Worm (Caenorhabditis elegans) whole organism, midembryonic: ENCODE data around the gene Y73B3A.1.
"Not testable (repeated sequence)": the region's sequence is repeated elsewhere in the genome, so short reads cannot be mapped to it uniquely, and the experiment has no call there.

Experiments
- T22C8.4 ChIP-seq: fragments of 200-800 bp; sonication (Bioruptor generic); IDR thresholded peaks from 2 replicates; pipeline ENCODE4 v1.3.6; 2022; ENCODE audit warnings: missing genetic modification characterization, missing compliant biosample characterization
- flt-1 ChIP-seq: fragments of 200-800 bp; sonication (Bioruptor generic); IDR thresholded peaks from 2 replicates; pipeline ENCODE4 v1.3.6; 2022; ENCODE audit warnings: missing genetic modification characterization, missing compliant biosample characterization
- klf-2 ChIP-seq: fragments of 200-800 bp; sonication (Bioruptor generic); conservative IDR thresholded peaks from 2 replicates; pipeline ENCODE4 v1.3.6; 2022; ENCODE audit warnings: missing genetic modification reagents, missing genetic modification characterization, missing compliant biosample characterization
- ref-1 ChIP-seq: fragments of 200-800 bp; sonication (Bioruptor generic); conservative IDR thresholded peaks from 2 replicates; pipeline ENCODE4 v1.3.6; 2022; ENCODE audit warnings: missing genetic modification reagents, missing genetic modification characterization, missing compliant biosample characterization
- tab-1 ChIP-seq: fragments of 200-800 bp; sonication (Bioruptor generic); IDR thresholded peaks from 2 replicates; pipeline ENCODE4 v1.3.6; 2022; ENCODE audit warnings: missing genetic modification characterization, missing compliant biosample characterization
- ztf-23 ChIP-seq: fragments of 200-800 bp; sonication (Bioruptor generic); IDR thresholded peaks from 2 replicates; pipeline ENCODE4 v1.3.6; 2022; ENCODE audit warnings: missing genetic modification reagents, missing genetic modification characterization, missing compliant biosample characterization

The Y73B3A.1 gene

ce11 chrX:46833-47232 lies at the start of gene Y73B3A.1:
Gene Y73B3A.1 (minus strand): TSS chrX:46933.
- TF ChIP-seq T22C8.4, flt-1, klf-2 (GFP tag; lab: Robert Waterston, UW): not testable (repeated sequence)

DNA sequence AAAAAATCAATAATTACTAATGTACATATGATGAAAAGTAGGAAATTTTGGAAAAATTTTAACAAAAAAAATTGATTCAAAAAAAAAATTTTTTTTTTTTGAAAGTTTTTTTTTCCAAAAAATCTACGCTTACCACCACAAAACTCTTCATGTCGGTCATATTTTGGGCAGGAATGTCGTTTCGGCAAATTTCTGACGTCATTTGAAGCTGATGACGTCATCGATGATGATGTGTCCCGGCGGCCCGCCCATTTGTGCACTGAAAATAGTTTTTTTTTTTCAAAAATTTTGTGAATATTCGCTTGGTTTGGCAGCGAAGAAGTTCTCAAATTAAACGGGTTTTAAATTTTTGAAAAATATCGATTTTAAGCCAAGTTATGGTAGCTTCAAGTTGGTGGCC lies 42.2 kb upstream of the Y73B3A.1 start:
- no peak for TF ChIP-seq flt-1 (GFP tag; lab: Robert Waterston, UW)

DNA sequence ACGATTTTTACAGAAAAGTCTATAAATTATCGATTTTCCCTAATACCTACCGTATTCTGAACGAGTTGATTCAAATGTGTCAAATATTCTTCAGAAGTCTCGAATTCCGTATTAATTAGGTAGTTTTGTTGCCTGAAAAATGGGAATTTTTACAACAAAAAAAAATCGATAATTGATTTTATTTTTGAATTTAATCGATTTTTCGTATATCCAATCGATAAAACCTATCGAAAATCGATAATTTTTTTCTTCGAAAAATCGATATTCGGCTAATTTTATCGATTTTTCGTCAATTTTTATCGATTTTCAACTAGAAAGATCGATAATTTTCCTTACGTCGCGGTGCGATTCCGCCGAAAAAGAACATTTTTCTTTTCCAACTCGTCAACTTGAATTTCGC lies 37.9 kb upstream of the Y73B3A.1 start:
- peak; percentile 52; the same call in 1 of the 2 replicates for TF ChIP-seq T22C8.4 (GFP tag; lab: Robert Waterston, UW)
- no peak for TF ChIP-seq klf-2 (GFP tag; lab: Robert Waterston, UW)

DNA sequence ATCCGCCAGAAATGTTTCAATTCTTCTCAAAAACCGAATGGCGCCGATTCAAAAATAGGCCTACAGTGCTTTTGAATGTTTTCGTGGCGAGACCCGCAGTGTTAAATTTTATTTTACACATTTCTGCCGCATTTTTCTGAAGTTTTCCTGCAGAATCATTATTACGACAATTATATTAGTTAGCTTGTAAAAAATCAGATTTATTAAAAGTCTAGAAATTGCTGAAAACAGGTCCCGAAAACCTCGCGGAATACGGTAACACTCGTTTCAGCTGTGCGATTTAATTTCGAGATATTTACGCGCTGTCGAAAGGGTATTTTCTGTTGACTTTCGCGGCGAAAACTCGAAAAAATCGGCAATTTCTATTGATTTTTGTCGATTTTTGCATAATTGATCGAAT lies 751 bp upstream of the Y73B3A.1 start, which contains the start of gene Y73B3A.20:
Gene Y73B3A.20, plus strand, starts transcription at position 207 of the 400 bp plus-strand sequence.
- TF ChIP-seq flt-1, ref-1, tab-1 (GFP tag; lab: Robert Waterston, UW): not testable (repeated sequence)

DNA sequence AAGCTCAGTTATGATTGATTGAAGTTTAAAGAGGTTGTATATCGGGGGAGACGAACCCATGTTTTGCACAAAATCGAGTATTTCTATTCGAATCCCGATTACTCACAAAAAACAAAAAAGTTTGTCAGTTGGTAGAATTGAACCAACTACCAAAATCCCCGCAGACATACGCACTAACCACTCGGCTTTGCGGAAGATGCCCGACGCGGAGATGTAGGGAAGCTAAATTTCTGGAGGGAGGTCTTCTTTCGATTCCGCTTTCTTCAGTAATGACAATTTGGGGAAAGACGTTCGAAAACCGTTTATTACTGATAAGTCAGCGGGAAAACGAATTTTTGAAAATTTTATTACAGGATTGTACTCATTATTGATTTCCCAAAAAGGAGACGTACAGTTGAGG lies 16.5 kb downstream of the Y73B3A.1 start:
- peak; percentile 58; the same call in 1 of the 2 replicates for TF ChIP-seq ztf-23 (GFP tag; lab: Robert Waterston, UW)

- no peak for TF ChIP-seq ztf-23 (GFP tag; lab: Robert Waterston, UW)
- TF ChIP-seq tab-1 (GFP tag; lab: Robert Waterston, UW) = peak; percentile 64; the same call in 1 of the 2 replicates
Measured at ce11 chrX:10192-10591, 36.5 kb downstream of the Y73B3A.1 start.

DNA sequence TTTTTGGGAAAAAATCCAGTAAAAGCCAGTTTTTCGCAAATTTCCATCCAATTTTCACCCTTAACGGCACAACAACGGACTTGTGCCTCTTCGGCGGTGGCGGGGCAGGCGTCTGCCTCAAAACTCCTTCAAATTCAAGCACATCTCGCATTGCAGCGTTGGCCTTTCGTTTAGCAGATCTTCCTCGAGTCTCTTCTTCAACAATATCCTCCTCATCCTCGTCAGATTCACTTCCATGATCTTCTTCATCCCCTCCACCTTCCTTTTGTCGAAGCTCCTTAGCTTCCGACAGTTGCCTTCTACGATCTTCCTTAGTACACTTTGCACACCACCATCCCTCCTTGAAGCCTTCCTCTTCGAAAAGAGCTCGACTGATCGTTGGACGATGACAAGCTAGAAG lies 37.9 kb downstream of the Y73B3A.1 start:
- TF ChIP-seq ztf-23 (GFP tag; lab: Robert Waterston, UW) = peak; percentile 70; the same call in 1 of the 2 replicates
- peak; percentile 45; the same call in 1 of the 2 replicates for TF ChIP-seq klf-2 (GFP tag; lab: Robert Waterston, UW)
- TF ChIP-seq tab-1 (GFP tag; lab: Robert Waterston, UW) = 0 out of 2 replicates have a peak, but pooled peaks have one; percentile 50
